Worm (Caenorhabditis elegans): ENCODE measurements around the gene C17H12.6.

ce11 chrIV:6795529-6795928 is 26.8 kb downstream of the C17H12.6 start, which contains the start of the genes C17H12.3 and C17H12.12:
- TF ChIP-seq ztf-11 (tag; optimal IDR thresholded peaks at IDR 0.05) (no peak), mab-5 (tag; optimal IDR thresholded peaks at IDR 0.05) (no peak), unc-62 (GFP tag; optimal IDR thresholded peaks at IDR 0.05) (no peak)

Measured in whole organism, mixed stage, embryonic.